Worm (Caenorhabditis elegans) whole organism, young adult: Measurements from ENCODE around the gene fbxa-182.

ENCODE experiments used
- F57A8.1 ChIP-seq: fragments of 200-800 bp; sonication (Bioruptor generic); optimal IDR thresholded peaks from 2 replicates; lab custom pipeline; 2018; ENCODE audit warnings: mild to moderate bottlenecking, missing genetic modification characterization, moderate library complexity, missing compliant biosample characterization
- unc-130 ChIP-seq: sonication (generic microtip); optimal IDR thresholded peaks from 2 replicates; lab custom pipeline; 2016; ENCODE audit warnings: missing genetic modification reagents, missing genetic modification characterization, missing compliant biosample characterization
- zfh-2 ChIP-seq: fragments of 200-800 bp; sonication (Bioruptor generic); conservative IDR thresholded peaks from 2 replicates; pipeline ENCODE4 v1.3.6; 2022; ENCODE audit warnings: missing genetic modification reagents, missing genetic modification characterization, missing compliant biosample characterization

DNA sequence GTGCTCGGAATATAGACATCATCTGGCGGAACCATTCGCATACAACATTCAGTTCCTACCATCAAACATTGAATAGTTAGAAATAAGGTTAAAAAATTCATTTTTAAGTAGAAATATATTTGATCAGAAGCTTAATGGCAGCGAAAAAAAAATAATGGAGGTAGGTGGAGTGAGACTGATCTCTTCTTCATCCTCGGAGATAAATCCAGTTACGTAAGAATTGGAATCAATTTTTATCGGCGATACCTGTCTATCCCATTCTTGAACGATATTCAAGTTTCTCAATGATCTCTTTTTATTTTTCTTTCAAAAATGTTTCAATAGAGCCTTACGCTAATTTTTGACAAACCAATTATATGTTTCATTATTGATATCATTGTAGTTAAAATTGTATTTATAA is 27.1 kb downstream of the fbxa-182 start, which contains the start of gene F16G10.9:
- TF ChIP-seq unc-130 (GFP tag; lab: Kevin White, UChicago) = no peak
- TF ChIP-seq zfh-2 (GFP tag; lab: Robert Waterston, UW) = no peak
- no peak for TF ChIP-seq F57A8.1 (GFP tag; lab: Kevin White, UChicago)
